Worm (Caenorhabditis elegans): ENCODE data around the gene nhr-249.

- TF ChIP-seq lin-38 (GFP tag; IDR thresholded peaks at IDR 0.05) = no peak
- TF ChIP-seq mes-2 (tag; optimal IDR thresholded peaks at IDR 0.05; ENCODE audit: poor library complexity, severe bottlenecking) = no peak
- no peak for TF ChIP-seq snpc-4 (tag; optimal IDR thresholded peaks at IDR 0.05)
- TF ChIP-seq nhr-42 (GFP tag; IDR thresholded peaks at IDR 0.05) = no peak
- no peak for TF ChIP-seq set-16 (GFP tag; IDR thresholded peaks at IDR 0.05)
- TF ChIP-seq nhr-25 (tag; optimal IDR thresholded peaks at IDR 0.05; ENCODE audit: borderline replicate concordance, insufficient read depth) = no peak
- TF ChIP-seq Y48G9A.11 (GFP tag; IDR thresholded peaks at IDR 0.05) = no peak
Measured at ce11 chrIV:6941101-6941500, 31.2 kb downstream of the nhr-249 start.
